Worm (Caenorhabditis elegans): ENCODE data around the gene F38A5.22.

DNA sequence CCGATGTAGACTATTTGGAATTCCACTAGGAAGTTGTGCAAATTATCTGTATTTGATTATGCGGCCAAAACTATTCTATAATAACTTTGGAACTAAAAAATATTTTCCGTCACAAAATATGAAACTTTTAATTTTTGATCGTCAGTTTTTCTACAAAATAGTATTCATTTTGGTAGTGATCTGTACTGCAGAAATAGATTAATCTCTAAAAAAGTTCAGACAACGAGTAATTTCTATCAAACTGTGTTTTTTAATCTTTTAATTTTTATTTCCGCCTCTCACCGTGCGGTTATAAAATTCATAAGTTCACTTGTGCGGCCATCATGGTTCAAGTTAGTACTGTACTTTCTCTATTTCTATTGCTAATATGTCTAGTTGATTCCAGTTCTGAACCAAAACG is 42.5 kb upstream of the F38A5.22 start, which contains the start of gene C01B10.7:
- TF ChIP-seq cog-1 (tag; optimal IDR thresholded peaks at IDR 0.05) = no peak
- no peak for TF ChIP-seq ref-1 (GFP tag; conservative IDR thresholded peaks at IDR 0.05)
- TF ChIP-seq flt-1 (GFP tag; IDR thresholded peaks at IDR 0.05) = no peak
- TF ChIP-seq med-1 (GFP tag; optimal IDR thresholded peaks at IDR 0.05; ENCODE audit: insufficient read depth) = no peak
